Fruit fly (Drosophila melanogaster) whole organism, embryonic: Measurements from ENCODE around the gene CG34026.

Source experiments
- CG11456 ChIP-seq: fragments of 200-800 bp; sonication (Bioruptor generic); IDR thresholded peaks from 3 replicates; pipeline ENCODE4 v1.3.6; 2022; ENCODE audit warnings: missing biosample characterization, missing genetic modification characterization
- CG11695 ChIP-seq: fragments of 200-800 bp; sonication (Bioruptor generic); IDR thresholded peaks from 3 replicates; pipeline ENCODE4 v1.3.6; 2022; ENCODE audit warnings: missing biosample characterization, missing genetic modification characterization
- CG16863 ChIP-seq: fragments of 200-800 bp; sonication (Bioruptor generic); optimal IDR thresholded peaks from 3 replicates; lab custom pipeline; 2016; ENCODE audit warnings: missing biosample characterization, missing genetic modification characterization
- CG17829 ChIP-seq: fragments of 200-800 bp; optimal IDR thresholded peaks from 2 replicates; lab custom pipeline; 2019; ENCODE audit warnings: missing biosample characterization, mild to moderate bottlenecking, missing genetic modification characterization, moderate library complexity
- CG2116 ChIP-seq: fragments of 200-800 bp; sonication (Bioruptor generic); optimal IDR thresholded peaks from 3 replicates; lab custom pipeline; 2018; ENCODE audit warnings: missing biosample characterization, mild to moderate bottlenecking, missing genetic modification characterization
- CG2202 ChIP-seq: fragments of 200-800 bp; sonication (Bioruptor generic); optimal IDR thresholded peaks from 2 replicates; lab custom pipeline; 2018; ENCODE audit warnings: missing biosample characterization, mild to moderate bottlenecking, missing genetic modification characterization
- CG2712 ChIP-seq: fragments of 200-800 bp; optimal IDR thresholded peaks from 3 replicates; lab custom pipeline; 2019; ENCODE audit warnings: missing biosample characterization, mild to moderate bottlenecking, missing genetic modification characterization, moderate library complexity
- CG3163 ChIP-seq: fragments of 200-800 bp; sonication (Bioruptor generic); optimal IDR thresholded peaks from 3 replicates; lab custom pipeline; 2016; ENCODE audit warnings: missing biosample characterization, missing genetic modification characterization
- CG32532 ChIP-seq: fragments of 200-800 bp; sonication (Bioruptor generic); IDR thresholded peaks from 2 replicates; pipeline ENCODE4 v1.3.6; 2022; ENCODE audit warnings: missing biosample characterization, missing genetic modification characterization
- CG32772 ChIP-seq: fragments of 200-800 bp; sonication (Bioruptor generic); IDR thresholded peaks from 2 replicates; pipeline ENCODE4 v1.3.6; 2022; ENCODE audit warnings: missing biosample characterization, missing genetic modification characterization
- CG34422 ChIP-seq: fragments of 200-800 bp; sonication (Bioruptor generic); IDR thresholded peaks from 3 replicates; pipeline ENCODE4 v1.3.6; 2022; ENCODE audit warnings: missing biosample characterization, missing genetic modification characterization
- CG4854 ChIP-seq: fragments of 200-800 bp; sonication (Bioruptor generic); optimal IDR thresholded peaks from 2 replicates; lab custom pipeline; 2016; ENCODE audit warnings: missing biosample characterization, missing genetic modification characterization, inconsistent platforms
- CG5180 ChIP-seq: fragments of 200-800 bp; sonication (Bioruptor generic); optimal IDR thresholded peaks from 3 replicates; lab custom pipeline; 2017; ENCODE audit warnings: missing biosample characterization, missing genetic modification characterization, mild to moderate bottlenecking, moderate library complexity, missing genetic modification reagents
- CG6175 ChIP-seq: fragments of 200-800 bp; sonication (Bioruptor generic); IDR thresholded peaks from 3 replicates; pipeline ENCODE4 v1.3.6; 2022; ENCODE audit warnings: missing biosample characterization, missing genetic modification characterization
- CG7745 ChIP-seq: fragments of 200-800 bp; sonication (Bioruptor generic); optimal IDR thresholded peaks from 2 replicates; lab custom pipeline; 2018; ENCODE audit warnings: missing biosample characterization, mild to moderate bottlenecking, missing genetic modification characterization, moderate library complexity
- CG8388 ChIP-seq: fragments of 200-800 bp; sonication (Bioruptor generic); optimal IDR thresholded peaks from 2 replicates; lab custom pipeline; 2019; ENCODE audit warnings: missing biosample characterization, mild to moderate bottlenecking, missing genetic modification characterization, moderate library complexity
- CG9437 ChIP-seq: fragments of 200-800 bp; sonication (Bioruptor generic); optimal IDR thresholded peaks from 2 replicates; lab custom pipeline; 2018; ENCODE audit warnings: missing biosample characterization, mild to moderate bottlenecking, missing genetic modification characterization
- Dfd ChIP-seq, 2 experiments: fragments of >200 bp; optimal IDR thresholded peaks; 2 replicates each; lab custom pipeline; 2017; ENCODE audit warnings: missing biosample characterization in 2 of 2, missing genetic modification characterization in 2 of 2
- Dip2 ChIP-seq: fragments of 200-800 bp; sonication (Bioruptor generic); IDR thresholded peaks from 2 replicates; pipeline ENCODE4 v1.3.6; 2022; ENCODE audit warnings: missing biosample characterization, missing genetic modification characterization
- Dp ChIP-seq: fragments of 200-800 bp; sonication (Bioruptor generic); optimal IDR thresholded peaks from 2 replicates; lab custom pipeline; 2018; ENCODE audit warnings: missing biosample characterization, mild to moderate bottlenecking, missing genetic modification characterization, moderate library complexity
- Eip74EF ChIP-seq, 2 experiments: fragments of 200-800 bp in 1 of 2; fragments of >200 bp in 1 of 2; sonication (Bioruptor generic) in 1 of 2; optimal IDR thresholded peaks; 2 replicates each; lab custom pipeline; 2017 to 2019; ENCODE audit warnings: missing biosample characterization in 2 of 2, missing genetic modification characterization in 2 of 2, mild to moderate bottlenecking in 1 of 2, moderate library complexity in 1 of 2
- Hey ChIP-seq: fragments of 200-800 bp; sonication (Bioruptor generic); optimal IDR thresholded peaks from 3 replicates; lab custom pipeline; 2018; ENCODE audit warnings: missing biosample characterization, mild to moderate bottlenecking, missing genetic modification characterization
- Hr3 ChIP-seq: fragments of 200-800 bp; sonication (Bioruptor generic); optimal IDR thresholded peaks from 3 replicates; lab custom pipeline; 2016; ENCODE audit warnings: missing biosample characterization, missing genetic modification characterization
- MESR4 ChIP-seq: fragments of 200-800 bp; sonication (Bioruptor generic); optimal IDR thresholded peaks from 2 replicates; lab custom pipeline; 2018; ENCODE audit warnings: missing biosample characterization, mild to moderate bottlenecking, missing genetic modification characterization, moderate library complexity
- MTF-1 ChIP-seq: fragments of 200-800 bp; sonication (Bioruptor generic); optimal IDR thresholded peaks from 2 replicates; lab custom pipeline; 2018; ENCODE audit warnings: missing biosample characterization, mild to moderate bottlenecking, missing genetic modification characterization, borderline replicate concordance
- Mad ChIP-seq: fragments of 200-800 bp; sonication (Bioruptor generic); optimal IDR thresholded peaks from 2 replicates; lab custom pipeline; 2016; ENCODE audit warnings: missing biosample characterization, missing genetic modification characterization
- Max ChIP-seq: fragments of 200-800 bp; sonication (Bioruptor generic); optimal IDR thresholded peaks from 2 replicates; lab custom pipeline; 2016; ENCODE audit warnings: missing biosample characterization, mild to moderate bottlenecking, missing genetic modification characterization
- Sry-β ChIP-seq: fragments of 200-800 bp; sonication (Bioruptor generic); optimal IDR thresholded peaks from 2 replicates; lab custom pipeline; 2018; ENCODE audit warnings: missing biosample characterization, mild to moderate bottlenecking, missing genetic modification characterization, moderate library complexity
- Stat92E ChIP-seq, 3 experiments: fragments of >200 bp in 2 of 3; fragments of 200-800 bp in 1 of 3; sonication (Bioruptor generic) in 1 of 3; optimal IDR thresholded peaks; 2 replicates each; lab custom pipeline; 2017 to 2019; ENCODE audit warnings: missing biosample characterization in 3 of 3, missing genetic modification characterization in 3 of 3, mild to moderate bottlenecking in 1 of 3, moderate library complexity in 1 of 3
- TFAM ChIP-seq: fragments of 200-800 bp; sonication (Bioruptor generic); optimal IDR thresholded peaks from 2 replicates; lab custom pipeline; 2017; ENCODE audit warnings: missing biosample characterization, missing genetic modification characterization, inconsistent platforms
- al ChIP-seq: fragments of 200-800 bp; sonication (Bioruptor generic); IDR thresholded peaks from 2 replicates; pipeline ENCODE4 v1.3.6; 2022; ENCODE audit warnings: missing biosample characterization, missing genetic modification characterization
- ato ChIP-seq: fragments of 200-800 bp; sonication (Bioruptor generic); IDR thresholded peaks from 2 replicates; pipeline ENCODE4 v1.3.6; 2022; ENCODE audit warnings: missing biosample characterization, missing genetic modification characterization; ENCODE audit not compliant: partially characterized antibody
- bcd ChIP-seq: fragments of 200-800 bp; sonication (Bioruptor generic); optimal IDR thresholded peaks from 2 replicates; lab custom pipeline; 2017; ENCODE audit warnings: missing biosample characterization, mild to moderate bottlenecking, missing genetic modification characterization
- caup ChIP-seq: fragments of 200-800 bp; sonication (Bioruptor generic); optimal IDR thresholded peaks from 3 replicates; lab custom pipeline; 2017; ENCODE audit warnings: missing biosample characterization, mild to moderate bottlenecking, missing genetic modification characterization, moderate library complexity; ENCODE audit not compliant: severe bottlenecking
- dati ChIP-seq: fragments of 200-800 bp; sonication (Bioruptor generic); IDR thresholded peaks from 2 replicates; pipeline ENCODE4 v1.3.6; 2022; ENCODE audit warnings: missing biosample characterization, missing genetic modification characterization
- exex ChIP-seq: fragments of 200-800 bp; sonication (Bioruptor generic); optimal IDR thresholded peaks from 4 replicates; lab custom pipeline; 2018; ENCODE audit warnings: missing biosample characterization, mild to moderate bottlenecking, missing genetic modification characterization, moderate library complexity
- gce ChIP-seq: fragments of 200-800 bp; sonication (Bioruptor generic); IDR thresholded peaks from 3 replicates; pipeline ENCODE4 v1.3.6; 2022; ENCODE audit warnings: missing biosample characterization, missing genetic modification characterization
- insv ChIP-seq, 2 experiments: fragments of 200-800 bp; sonication (Bioruptor generic); optimal IDR thresholded peaks; 3 replicates each; lab custom pipeline; 2016 to 2018; ENCODE audit warnings: missing biosample characterization in 2 of 2, missing genetic modification characterization in 2 of 2
- inv ChIP-seq: fragments of 200-800 bp; sonication (Bioruptor generic); IDR thresholded peaks from 2 replicates; pipeline ENCODE4 v1.3.6; 2022; ENCODE audit warnings: missing biosample characterization, missing genetic modification characterization; ENCODE audit not compliant: partially characterized antibody
- lab ChIP-seq: fragments of 200-800 bp; sonication (Bioruptor generic); optimal IDR thresholded peaks from 3 replicates; lab custom pipeline; 2017; ENCODE audit warnings: missing biosample characterization, missing genetic modification characterization, mild to moderate bottlenecking, moderate library complexity, missing genetic modification reagents
- mam ChIP-seq: fragments of 200-800 bp; sonication (Bioruptor generic); optimal IDR thresholded peaks from 3 replicates; lab custom pipeline; 2016; ENCODE audit warnings: missing biosample characterization, missing genetic modification characterization
- shn ChIP-seq: fragments of 200-800 bp; sonication (Bioruptor generic); optimal IDR thresholded peaks from 3 replicates; lab custom pipeline; 2016; ENCODE audit warnings: missing biosample characterization, missing genetic modification characterization
- ssp ChIP-seq: fragments of 200-800 bp; sonication (Bioruptor generic); IDR thresholded peaks from 2 replicates; pipeline ENCODE4 v1.3.6; 2022; ENCODE audit warnings: missing biosample characterization, missing genetic modification characterization
- tap ChIP-seq: fragments of 200-800 bp; optimal IDR thresholded peaks from 3 replicates; lab custom pipeline; 2019; ENCODE audit warnings: missing biosample characterization, mild to moderate bottlenecking, missing genetic modification characterization, moderate library complexity
- tna ChIP-seq: fragments of 200-800 bp; sonication (Bioruptor generic); IDR thresholded peaks from 2 replicates; pipeline ENCODE4 v1.3.6; 2022; ENCODE audit warnings: missing biosample characterization, missing genetic modification characterization; ENCODE audit not compliant: partially characterized antibody
- toy ChIP-seq: fragments of 200-800 bp; sonication (Bioruptor generic); IDR thresholded peaks from 2 replicates; pipeline ENCODE4 v1.3.6; 2022; ENCODE audit warnings: missing biosample characterization, missing genetic modification characterization
- vfl ChIP-seq: fragments of 200-800 bp; sonication (Bioruptor generic); optimal IDR thresholded peaks from 2 replicates; lab custom pipeline; 2016; ENCODE audit warnings: missing biosample characterization, missing genetic modification characterization
- zfh1 ChIP-seq: fragments of 200-800 bp; sonication (Bioruptor generic); IDR thresholded peaks from 3 replicates; pipeline ENCODE4 v1.3.6; 2022; ENCODE audit warnings: missing biosample characterization, missing genetic modification characterization

Gene CG34026

dm6 chrX:9583440-9584103 is 50.0 kb downstream of the CG34026 start (continued):
- peak; percentile 85 for TF ChIP-seq ssp (GFP tag; lab: Robert Waterston, UW)
- peak; percentile 70 for TF ChIP-seq dati (GFP tag; lab: Robert Waterston, UW)
- TF ChIP-seq exex (tag; lab: Kevin White, UChicago): peak; percentile 60
- TF ChIP-seq Dip2 (GFP tag; lab: Robert Waterston, UW): peak; percentile 44; the same call in 1 of the 2 replicates
- peak; percentile 81 for TF ChIP-seq CG6175 (GFP tag; lab: Robert Waterston, UW)
- TF ChIP-seq CG7745 (tag; lab: Kevin White, UChicago): no peak
- peak; percentile 93 for TF ChIP-seq zfh1
- peak; percentile 93 for TF ChIP-seq CG34422 (GFP tag; lab: Robert Waterston, UW)
- peak; percentile 65 for TF ChIP-seq CG16863 (GFP tag; lab: Kevin White, UChicago)
- TF ChIP-seq CG2202 (tag; lab: Kevin White, UChicago): peak; percentile 86
- TF ChIP-seq Eip74EF (GFP tag; optimal IDR thresholded peaks at IDR 0.05; lab: Kevin White, UChicago): peak in 1 of 2 experiments; percentile 89
- TF ChIP-seq CG2116 (GFP tag; lab: Kevin White, UChicago): peak; percentile 62
- TF ChIP-seq Dfd (GFP tag; optimal IDR thresholded peaks at IDR 0.05; lab: Kevin White, UChicago): no peak
- peak; percentile 17 for TF ChIP-seq shn (GFP tag; lab: Kevin White, UChicago)
- peak; percentile 89 for TF ChIP-seq CG5180
- TF ChIP-seq bcd (GFP tag; lab: Kevin White, UChicago): peak; percentile 95
- TF ChIP-seq CG11456: peak; percentile 90
- no peak for TF ChIP-seq tna
- peak; percentile 89 for TF ChIP-seq CG9437
- TF ChIP-seq toy (GFP tag; lab: Robert Waterston, UW): peak; percentile 87
- TF ChIP-seq MESR4: peak; percentile 31
- TF ChIP-seq gce (GFP tag; lab: Robert Waterston, UW): peak; percentile 93
- TF ChIP-seq Hey: peak; percentile 65
- TF ChIP-seq CG11695 (GFP tag; lab: Robert Waterston, UW): peak; percentile 95
- TF ChIP-seq CG32532: peak; percentile 96
- peak; percentile 82 for TF ChIP-seq Max (GFP tag; lab: Kevin White, UChicago)
- peak; percentile 73 for TF ChIP-seq Mad
- no peak for TF ChIP-seq ato
- TF ChIP-seq MTF-1: peak; percentile 76
- peak; percentile 91 for TF ChIP-seq Hr3 (GFP tag; lab: Kevin White, UChicago)
- peak; percentile 31 for TF ChIP-seq Sry-β (GFP tag; lab: Kevin White, UChicago)
- TF ChIP-seq CG2712: peak; percentile 95
- no peak for TF ChIP-seq inv (GFP tag; lab: Robert Waterston, UW)
- TF ChIP-seq al (GFP tag; lab: Robert Waterston, UW): peak; percentile 90
- TF ChIP-seq CG4854: peak; percentile 76
- TF ChIP-seq CG3163: no peak
- peak; percentile 92 for TF ChIP-seq CG8388 (GFP tag; lab: Kevin White, UChicago)
- peak; percentile 92 for TF ChIP-seq CG32772
- TF ChIP-seq TFAM (GFP tag; lab: Kevin White, UChicago): peak; percentile 44
- TF ChIP-seq insv (GFP tag; optimal IDR thresholded peaks at IDR 0.05; lab: Kevin White, UChicago): peak in 1 of 2 experiments; percentile 61
- TF ChIP-seq tap (tag; lab: Kevin White, UChicago): peak; percentile 94
- peak; percentile 98 for TF ChIP-seq lab
- TF ChIP-seq vfl (GFP tag; lab: Kevin White, UChicago): peak; percentile 73
- TF ChIP-seq CG17829 (tag; lab: Kevin White, UChicago): peak; percentile 94
- TF ChIP-seq Stat92E (GFP tag; optimal IDR thresholded peaks at IDR 0.05; lab: Kevin White, UChicago): no peak
- TF ChIP-seq caup (GFP tag; lab: Kevin White, UChicago): peak; percentile 95
- TF ChIP-seq mam (GFP tag; lab: Kevin White, UChicago): peak; percentile 74
- peak; percentile 4 for TF ChIP-seq Dp (GFP tag; lab: Kevin White, UChicago)
